Worm (Caenorhabditis elegans): Measurements from ENCODE around the gene F56F11.2.

F56F11.2 gene

DNA sequence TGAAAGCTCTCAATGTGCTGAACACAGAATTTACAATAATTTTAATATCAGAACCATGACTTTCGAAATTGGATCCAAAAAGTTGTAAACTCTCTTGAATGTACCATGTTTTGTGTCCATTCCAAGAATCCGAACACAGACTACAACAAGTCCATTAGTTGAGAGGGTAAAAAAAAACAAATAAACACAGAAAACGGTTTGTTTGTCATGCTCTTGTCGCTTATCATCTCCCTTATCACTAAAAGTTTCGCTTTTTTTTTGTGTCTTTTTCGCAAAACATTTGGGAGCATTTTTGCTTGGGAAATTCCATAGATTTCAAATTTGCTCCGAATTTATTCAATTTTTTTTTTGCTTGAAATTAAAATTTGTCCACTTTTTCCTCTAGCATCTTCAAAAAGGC lies 12.6 kb upstream of the F56F11.2 start:
- TF ChIP-seq set-16 (GFP tag; IDR thresholded peaks at IDR 0.05) (no peak), ZK337.2 (GFP tag; IDR thresholded peaks at IDR 0.05) (no peak), sdz-12 (GFP tag; optimal IDR thresholded peaks at IDR 0.05) (no peak), mdl-1 (tag; optimal IDR thresholded peaks at IDR 0.05) (no peak), fkh-10 (GFP tag; optimal IDR thresholded peaks at IDR 0.05) (no peak), fos-1 (tag; optimal IDR thresholded peaks at IDR 0.05) (no peak), zip-2 (tag; optimal IDR thresholded peaks at IDR 0.05) (no peak), egl-27 (tag; optimal IDR thresholded peaks at IDR 0.05) (no peak), nhr-77 (tag; optimal IDR thresholded peaks at IDR 0.05) (peak; percentile 35), daf-16 (GFP tag; optimal IDR thresholded peaks at IDR 0.05) (no peak), daf-16 (tag; optimal IDR thresholded peaks at IDR 0.05) (peak; percentile 84), spr-3 (GFP tag; optimal IDR thresholded peaks at IDR 0.05) (no peak), unc-130 (GFP tag; optimal IDR thresholded peaks at IDR 0.05) (no peak), zag-1 (tag; optimal IDR thresholded peaks at IDR 0.05) (no peak), F10B5.3 (tag; optimal IDR thresholded peaks at IDR 0.05) (no peak), nhr-6 (tag; optimal IDR thresholded peaks at IDR 0.05) (no peak), mxl-3 (GFP tag; optimal IDR thresholded peaks at IDR 0.05) (no peak), dmd-6 (GFP tag; IDR thresholded peaks at IDR 0.05) (peak; percentile 48), nhr-28 (tag; optimal IDR thresholded peaks at IDR 0.05) (peak; percentile 85), dve-1 (tag; optimal IDR thresholded peaks at IDR 0.05; ENCODE audit: insufficient read depth) (peak; percentile 31), cey-2 (tag; optimal IDR thresholded peaks at IDR 0.05; ENCODE audit: borderline replicate concordance, insufficient read depth) (no peak), vab-7 (GFP tag; IDR thresholded peaks at IDR 0.05) (no peak), ceh-44 (GFP tag; IDR thresholded peaks at IDR 0.05) (no peak), hlh-30 (tag; optimal IDR thresholded peaks at IDR 0.05; ENCODE audit: insufficient read depth) (no peak), jun-1 (tag; optimal IDR thresholded peaks at IDR 0.05) (no peak), pqm-1 (tag; optimal IDR thresholded peaks at IDR 0.05) (peak; percentile 66), hlh-11 (tag; optimal IDR thresholded peaks at IDR 0.05) (peak; percentile 38), attf-4 (tag; optimal IDR thresholded peaks at IDR 0.05) (no peak), nhr-237 (tag; optimal IDR thresholded peaks at IDR 0.05) (no peak), php-3 (GFP tag; IDR thresholded peaks at IDR 0.05) (0 out of 2 replicates have a peak, but pooled peaks have one; percentile 22), F49E8.2 (tag; optimal IDR thresholded peaks at IDR 0.05; ENCODE audit: borderline replicate concordance) (no peak), R02D3.7 (tag; optimal IDR thresholded peaks at IDR 0.05) (no peak), tra-1 (GFP tag; IDR thresholded peaks at IDR 0.05) (peak; percentile 20; the same call in 1 of the 2 replicates), unc-62 (GFP tag; optimal IDR thresholded peaks at IDR 0.05 in 1 of 2) (peak in 1 of 2 experiments; percentile 24), unc-62 (tag; optimal IDR thresholded peaks at IDR 0.05) (no peak)

DNA sequence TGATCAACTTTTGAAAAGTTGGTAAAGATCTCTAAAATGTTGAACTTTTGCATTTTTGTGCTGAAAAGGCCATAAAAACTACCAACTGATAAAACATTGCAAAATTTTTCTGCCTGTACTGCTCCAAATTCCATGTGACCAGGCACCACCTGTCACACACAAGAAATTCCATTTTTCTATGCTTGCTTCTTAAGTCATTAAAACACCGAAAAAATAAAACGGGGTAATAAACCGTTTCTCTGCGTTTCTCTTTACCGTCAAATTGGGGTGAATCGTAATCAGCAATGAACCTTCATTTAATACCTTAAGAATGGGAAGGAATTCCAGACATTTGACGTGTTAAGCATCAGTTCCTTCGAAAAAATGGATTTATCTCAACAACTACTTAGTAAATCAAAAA lies 11.9 kb upstream of the F56F11.2 start:
- TF ChIP-seq nhr-11 (tag; optimal IDR thresholded peaks at IDR 0.05) (no peak), T20F7.1 (GFP tag; optimal IDR thresholded peaks at IDR 0.05) (peak; percentile 43), F26F4.8 (GFP tag; conservative IDR thresholded peaks at IDR 0.05) (no peak), T26A8.4 (GFP tag; IDR thresholded peaks at IDR 0.05) (no peak), mdl-1 (tag; optimal IDR thresholded peaks at IDR 0.05) (peak in 1 of 2 experiments; percentile 10), dmd-6 (GFP tag; IDR thresholded peaks at IDR 0.05) (peak; percentile 93), lsy-2 (tag; optimal IDR thresholded peaks at IDR 0.05) (peak in 1 of 2 experiments; percentile 26), dve-1 (tag; optimal IDR thresholded peaks at IDR 0.05; ENCODE audit: insufficient read depth) (peak; percentile 91), tag-97 (GFP tag; IDR thresholded peaks at IDR 0.05) (no peak), mep-1 (tag; optimal IDR thresholded peaks at IDR 0.05) (peak; percentile 35), nhr-28 (tag; optimal IDR thresholded peaks at IDR 0.05) (peak; percentile 92), lir-3 (tag; optimal IDR thresholded peaks at IDR 0.05) (no peak), hlh-30 (tag; optimal IDR thresholded peaks at IDR 0.05; ENCODE audit: insufficient read depth) (peak; percentile 53), nhr-77 (tag; optimal IDR thresholded peaks at IDR 0.05) (peak; percentile 78), mxl-3 (GFP tag; optimal IDR thresholded peaks at IDR 0.05) (peak; percentile 23), nhr-102 (tag; optimal IDR thresholded peaks at IDR 0.05) (peak; percentile 23), unc-62 (GFP tag; optimal IDR thresholded peaks at IDR 0.05 in 1 of 2) (peak in 1 of 2 experiments; percentile 90), unc-62 (tag; optimal IDR thresholded peaks at IDR 0.05) (no peak), hlh-11 (tag; optimal IDR thresholded peaks at IDR 0.05) (peak; percentile 88), pqm-1 (tag; optimal IDR thresholded peaks at IDR 0.05) (peak; percentile 95), php-3 (GFP tag; IDR thresholded peaks at IDR 0.05) (peak; percentile 99), tra-1 (GFP tag; IDR thresholded peaks at IDR 0.05) (peak; percentile 60; the same call in 1 of the 2 replicates), nhr-48 (tag; optimal IDR thresholded peaks at IDR 0.05) (peak; percentile 44), daf-16 (GFP tag; optimal IDR thresholded peaks at IDR 0.05) (no peak), daf-16 (tag; optimal IDR thresholded peaks at IDR 0.05) (peak; percentile 92), arid-1 (GFP tag; conservative IDR thresholded peaks at IDR 0.05) (no peak), ama-1 (optimal IDR thresholded peaks at IDR 0.05) (no peak)

All from whole organism, L4 larva.